Worm (Caenorhabditis elegans) whole organism, young adult: ENCODE data around the gene srx-34.
A peak's percentile ranks its signal among the peaks of the same experiment; 100 is the strongest.

Experiments used
- B0261.1 ChIP-seq: sonication (generic microtip); optimal IDR thresholded peaks from 2 replicates; lab custom pipeline; 2016; ENCODE audit warnings: mild to moderate bottlenecking, missing genetic modification characterization, moderate library complexity, missing compliant biosample characterization
- B0336.3 ChIP-seq: fragments of 200-800 bp; sonication (Bioruptor generic); IDR thresholded peaks from 2 replicates; pipeline ENCODE4 v1.3.6; 2022; ENCODE audit warnings: missing genetic modification characterization, missing compliant biosample characterization
- F33H1.4 ChIP-seq: fragments of 200-800 bp; sonication (Bioruptor generic); IDR thresholded peaks from 2 replicates; pipeline ENCODE4 v1.3.6; 2022; ENCODE audit warnings: missing genetic modification reagents, missing genetic modification characterization, missing compliant biosample characterization
- F55B11.4 ChIP-seq: sonication (generic microtip); optimal IDR thresholded peaks from 2 replicates; lab custom pipeline; 2016; ENCODE audit warnings: missing compliant biosample characterization, missing genetic modification characterization, borderline replicate concordance; ENCODE audit not compliant: insufficient read depth
- F57C9.4 ChIP-seq: sonication (generic microtip); optimal IDR thresholded peaks from 2 replicates; lab custom pipeline; 2017; ENCODE audit warnings: mild to moderate bottlenecking, missing genetic modification characterization, missing compliant biosample characterization
- T07F8.4 ChIP-seq: sonication (generic microtip); optimal IDR thresholded peaks from 2 replicates; lab custom pipeline; 2016; ENCODE audit warnings: mild to moderate bottlenecking, missing genetic modification characterization, moderate library complexity, missing compliant biosample characterization
- Y56A3A.18 ChIP-seq: fragments of 200-800 bp; sonication (Bioruptor generic); IDR thresholded peaks from 2 replicates; pipeline ENCODE4 v1.3.6; 2022; ENCODE audit warnings: missing genetic modification reagents, missing genetic modification characterization, missing compliant biosample characterization
- cebp-2 ChIP-seq: fragments of 200-800 bp; sonication (Bioruptor generic); IDR thresholded peaks from 2 replicates; pipeline ENCODE4 v1.3.6; 2022; ENCODE audit warnings: missing genetic modification characterization, missing compliant biosample characterization
- ceh-27 ChIP-seq: fragments of 200-800 bp; sonication (Bioruptor generic); optimal IDR thresholded peaks from 2 replicates; lab custom pipeline; 2018; ENCODE audit warnings: mild to moderate bottlenecking, missing genetic modification characterization, moderate library complexity, missing compliant biosample characterization
- dpl-1 ChIP-seq: fragments of 150-350 bp; optimal IDR thresholded peaks from 2 replicates; lab custom pipeline; 2014; ENCODE audit warnings: missing biosample characterization, missing genetic modification reagents, missing genetic modification characterization
- ekl-4 ChIP-seq: fragments of 200-800 bp; sonication (Bioruptor generic); IDR thresholded peaks from 2 replicates; pipeline ENCODE4 v1.3.6; 2022; ENCODE audit warnings: missing genetic modification reagents, missing genetic modification characterization, missing compliant biosample characterization
- hmg-1.2 ChIP-seq: fragments of 200-800 bp; sonication (Bioruptor generic); IDR thresholded peaks from 2 replicates; pipeline ENCODE4 v1.3.6; 2022; ENCODE audit warnings: missing genetic modification reagents, missing genetic modification characterization, missing compliant biosample characterization
- let-526 ChIP-seq: fragments of 200-800 bp; sonication (Bioruptor generic); IDR thresholded peaks from 2 replicates; pipeline ENCODE4 v1.3.6; 2022; ENCODE audit warnings: missing genetic modification reagents, missing genetic modification characterization, missing compliant biosample characterization
- lin-26 ChIP-seq: fragments of 200-800 bp; sonication (Bioruptor generic); IDR thresholded peaks from 2 replicates; pipeline ENCODE4 v1.3.6; 2022; ENCODE audit warnings: missing genetic modification reagents, missing genetic modification characterization, missing compliant biosample characterization
- madf-6 ChIP-seq: fragments of 200-800 bp; sonication (Bioruptor generic); IDR thresholded peaks from 2 replicates; pipeline ENCODE4 v1.3.6; 2022; ENCODE audit warnings: missing genetic modification reagents, missing genetic modification characterization, missing compliant biosample characterization
- madf-8 ChIP-seq: fragments of 200-800 bp; sonication (Bioruptor generic); conservative IDR thresholded peaks from 2 replicates; pipeline ENCODE4 v1.3.6; 2022; ENCODE audit warnings: missing genetic modification reagents, missing genetic modification characterization, missing compliant biosample characterization
- mcd-1 ChIP-seq: fragments of 200-800 bp; sonication (Bioruptor generic); IDR thresholded peaks from 2 replicates; pipeline ENCODE4 v1.3.6; 2022; ENCODE audit warnings: missing genetic modification reagents, missing genetic modification characterization, missing compliant biosample characterization
- mxl-1 ChIP-seq: sonication (generic microtip); optimal IDR thresholded peaks from 2 replicates; lab custom pipeline; 2016; ENCODE audit warnings: missing genetic modification characterization, missing compliant biosample characterization
- nfyb-1 ChIP-seq: fragments of 200-800 bp; sonication (Bioruptor generic); IDR thresholded peaks from 2 replicates; pipeline ENCODE4 v1.3.6; 2022; ENCODE audit warnings: missing genetic modification reagents, missing genetic modification characterization, missing compliant biosample characterization
- nhr-27 ChIP-seq: fragments of 200-800 bp; sonication (Bioruptor generic); optimal IDR thresholded peaks from 2 replicates; lab custom pipeline; 2018; ENCODE audit warnings: mild to moderate bottlenecking, missing genetic modification characterization, moderate library complexity, missing compliant biosample characterization
- nhr-80 ChIP-seq: sonication (generic microtip); optimal IDR thresholded peaks from 2 replicates; lab custom pipeline; 2016; ENCODE audit warnings: missing genetic modification characterization, missing compliant biosample characterization
- nhr-90 ChIP-seq: sonication (generic microtip); optimal IDR thresholded peaks from 2 replicates; lab custom pipeline; 2016; ENCODE audit warnings: missing genotype, mild to moderate bottlenecking, missing genetic modification characterization, missing compliant biosample characterization
- rpc-1 ChIP-seq, 2 experiments: fragments of 150-350 bp in 1 of 2; sonication (generic microtip) in 1 of 2; optimal IDR thresholded peaks; 2 replicates each; lab custom pipeline; 2014 to 2018; ENCODE audit warnings: missing biosample characterization in 1 of 2, missing genetic modification characterization in 1 of 2, missing genetic modification reagents in 1 of 2, missing genotype in 1 of 2
- snpc-1.1 ChIP-seq: sonication (generic microtip); optimal IDR thresholded peaks from 2 replicates; lab custom pipeline; 2017; ENCODE audit warnings: missing genetic modification characterization, mild to moderate bottlenecking, missing compliant biosample characterization, antibody characterized with exemption, moderate library complexity, missing genotype, missing genetic modification reagents; ENCODE audit not compliant: insufficient read depth
- snpc-4 ChIP-seq, 5 experiments: fragments of 150-350 bp in 1 of 5; sonication (generic microtip) in 4 of 5; optimal IDR thresholded peaks; 2 replicates each; lab custom pipeline; 2014 to 2018; ENCODE audit warnings: missing genetic modification characterization in 5 of 5, missing biosample characterization in 3 of 5, antibody characterized with exemption in 2 of 5, mild to moderate bottlenecking in 2 of 5, missing compliant biosample characterization in 2 of 5, missing genotype in 2 of 5, moderate library complexity in 2 of 5, missing genetic modification reagents in 1 of 5
- tbp1 ChIP-seq: fragments of 200-800 bp; sonication (Bioruptor generic); optimal IDR thresholded peaks from 2 replicates; lab custom pipeline; 2018; ENCODE audit warnings: mild to moderate bottlenecking, missing genetic modification characterization, missing compliant biosample characterization
- ztf-25 ChIP-seq: fragments of 200-800 bp; sonication (Bioruptor generic); IDR thresholded peaks from 2 replicates; pipeline ENCODE4 v1.3.6; 2022; ENCODE audit warnings: missing genetic modification reagents, missing genetic modification characterization, missing compliant biosample characterization
- ztf-3 ChIP-seq: fragments of 200-800 bp; sonication (Bioruptor generic); optimal IDR thresholded peaks from 2 replicates; lab custom pipeline; 2018; ENCODE audit warnings: mild to moderate bottlenecking, missing genetic modification characterization, missing compliant biosample characterization

The srx-34 gene

DNA sequence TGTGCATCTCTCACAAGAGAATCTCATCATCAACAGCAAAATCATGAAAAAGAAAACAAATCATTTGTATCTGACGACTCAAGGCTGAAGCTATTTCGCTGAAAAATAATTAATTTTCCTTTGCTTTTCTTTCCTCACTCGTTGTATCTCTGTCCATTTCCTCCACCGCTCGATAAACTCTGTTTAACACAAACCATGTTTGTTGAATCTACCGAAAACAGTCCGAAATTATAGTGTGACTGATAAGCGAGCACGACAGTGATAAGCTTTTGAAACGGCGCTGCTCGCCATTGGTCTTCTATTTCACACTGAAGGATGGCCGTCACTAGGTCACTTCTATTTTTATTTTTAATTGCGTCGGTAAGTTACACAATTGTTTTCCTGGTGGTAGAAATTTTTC lies 44.4 kb downstream of the srx-34 start, which contains the start of gene npa-1:
Gene npa-1, plus strand, starts transcription at position 142 of the 400 bp plus-strand sequence.
- peak; percentile 80 for TF ChIP-seq nhr-80 (tag; lab: Kevin White, UChicago)
- TF ChIP-seq ztf-3 (GFP tag; lab: Kevin White, UChicago): no peak
- no peak for TF ChIP-seq mcd-1
- TF ChIP-seq cebp-2 (GFP tag; lab: Robert Waterston, UW): no peak
- no peak for TF ChIP-seq madf-8 (GFP tag; lab: Robert Waterston, UW)
- TF ChIP-seq, all 124 proteins: peak for 1

DNA sequence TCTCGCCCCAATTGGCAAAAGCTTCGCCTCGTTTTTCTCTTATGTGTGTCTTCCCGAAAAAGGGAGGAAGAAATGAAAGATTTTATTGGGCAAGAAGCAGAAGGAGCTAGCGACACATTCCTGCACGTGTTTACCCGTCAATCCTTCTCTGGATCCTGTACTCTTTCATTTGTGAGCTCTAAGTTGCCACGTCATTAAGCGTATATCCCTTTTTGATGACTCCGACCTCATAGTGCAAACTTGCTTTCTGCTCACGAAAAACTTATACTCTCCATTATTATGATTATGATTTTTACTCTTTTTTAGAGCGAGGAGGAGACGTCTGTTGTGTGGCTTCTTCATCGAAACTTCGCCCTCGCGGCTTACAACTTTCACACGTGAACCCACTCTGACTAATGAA lies 47.8 kb downstream of the srx-34 start, which contains the start of gene F27B10.1:
Gene F27B10.1, plus strand, starts transcription at position 301 of the 400 bp plus-strand sequence.
- TF ChIP-seq nfyb-1 (GFP tag; lab: Robert Waterston, UW) (no peak), snpc-1.1 (tag; lab: Kevin White, UChicago) (no peak)
- TF ChIP-seq, all 124 proteins: peak for 0

DNA sequence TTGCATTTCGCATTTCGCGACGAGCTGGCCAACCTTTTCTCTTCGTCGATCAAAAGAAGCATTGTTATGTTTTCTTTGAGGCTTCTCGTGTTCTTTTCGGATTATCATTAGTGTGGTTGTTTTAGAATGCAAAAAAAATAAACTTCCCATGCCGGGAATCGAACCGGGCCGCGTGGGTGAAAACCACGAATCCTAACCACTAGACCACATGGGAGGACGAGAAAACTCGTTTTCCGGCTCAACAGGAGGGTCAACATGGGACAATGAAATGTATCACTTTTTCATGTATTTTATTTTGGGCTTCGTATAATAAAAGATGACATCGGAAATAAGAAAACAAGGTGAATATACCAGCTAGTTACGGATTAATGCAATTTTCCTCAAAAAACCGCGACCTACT lies 50.5 kb downstream of the srx-34 start:
- TF ChIP-seq madf-6 (GFP tag; lab: Robert Waterston, UW) (0 out of 2 replicates have a peak, but pooled peaks have one; percentile 11), dpl-1 (no peak), Y56A3A.18 (GFP tag; lab: Robert Waterston, UW) (no peak), B0336.3 (no peak), F55B11.4 (tag; lab: Kevin White, UChicago) (no peak), let-526 (no peak), ekl-4 (GFP tag; lab: Robert Waterston, UW) (no peak), snpc-4 (GFP tag; optimal IDR thresholded peaks at IDR 0.05; lab: Kevin White, UChicago) (no peak), snpc-4 (tag; optimal IDR thresholded peaks at IDR 0.05; lab: Kevin White, UChicago) (peak in 1 of 4 experiments; percentile 8), F57C9.4 (no peak), lin-26 (GFP tag; lab: Robert Waterston, UW) (peak; percentile 55; the same call in 1 of the 2 replicates), F33H1.4 (GFP tag; lab: Robert Waterston, UW) (no peak), hmg-1.2 (GFP tag; lab: Robert Waterston, UW) (0 out of 2 replicates have a peak, but pooled peaks have one; percentile 10), rpc-1 (optimal IDR thresholded peaks at IDR 0.05; lab: Kevin White, UChicago) (peak; percentile 53), rpc-1 (tag; optimal IDR thresholded peaks at IDR 0.05; lab: Kevin White, UChicago) (peak; percentile 68), mxl-1 (tag; lab: Kevin White, UChicago) (no peak), T07F8.4 (no peak), nhr-80 (tag; lab: Kevin White, UChicago) (no peak), ceh-27 (no peak), nhr-90 (tag; lab: Kevin White, UChicago) (no peak), snpc-1.1 (tag; lab: Kevin White, UChicago) (no peak), tbp1 (GFP tag; lab: Kevin White, UChicago) (peak; percentile 85), nhr-27 (tag; lab: Kevin White, UChicago) (no peak), B0261.1 (tag; lab: Kevin White, UChicago) (peak; percentile 64), ztf-25 (GFP tag; lab: Robert Waterston, UW) (0 out of 2 replicates have a peak, but pooled peaks have one; percentile 40)
